Worm (Caenorhabditis elegans): ENCODE results near the gene srw-107.

srw-107 gene

DNA sequence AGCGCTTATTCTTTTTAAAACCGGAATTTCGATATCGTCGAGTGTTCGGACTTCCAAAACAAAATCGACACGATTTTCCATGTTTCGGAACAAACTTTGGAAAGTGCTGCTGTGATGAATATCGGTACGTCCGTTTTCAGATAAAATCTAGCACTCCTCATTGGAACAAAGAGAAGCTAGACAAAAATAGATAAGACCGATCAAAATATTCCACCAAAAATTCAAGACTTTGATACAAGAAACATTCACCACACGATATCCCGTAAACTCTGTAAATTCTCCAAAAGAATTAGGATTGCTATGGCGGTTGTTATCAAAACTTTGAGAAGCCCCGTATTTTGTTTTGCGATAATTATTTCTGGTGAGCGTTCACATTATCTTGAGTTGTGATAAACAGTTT is 21.8 kb upstream of the srw-107 start, which contains the start of gene C14C6.3:
C14C6.3 (plus strand) TSS at position 301 of the 400 bp plus-strand sequence.
- TF ChIP-seq mab-9 (GFP tag; IDR thresholded peaks at IDR 0.05) = no peak

DNA sequence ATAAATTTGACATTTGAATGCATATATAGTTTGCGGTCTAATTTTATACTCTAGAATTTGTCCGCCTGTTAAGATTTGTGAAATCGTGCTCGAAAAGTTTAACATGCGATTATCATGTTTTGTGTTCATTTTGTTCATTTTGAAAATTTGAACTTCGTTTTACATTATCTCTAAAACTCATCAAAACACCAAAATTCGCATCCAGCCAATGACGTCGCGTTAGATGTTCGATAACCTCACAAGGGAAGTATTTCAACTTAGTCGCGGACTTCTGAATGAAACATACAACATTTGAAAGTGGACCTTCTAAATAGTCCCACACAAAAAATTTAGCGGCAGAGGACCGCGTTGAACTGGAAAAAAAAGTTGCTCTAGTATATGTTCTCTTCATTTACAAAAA is 20.1 kb upstream of the srw-107 start:
- TF ChIP-seq swsn-7 (tag; optimal IDR thresholded peaks at IDR 0.05) (no peak), aly-2 (tag; optimal IDR thresholded peaks at IDR 0.05) (no peak), nhr-85 (tag) (peak; percentile 65), unc-130 (tag; optimal IDR thresholded peaks at IDR 0.05) (no peak), snu-23 (GFP tag; optimal IDR thresholded peaks at IDR 0.05) (no peak)

DNA sequence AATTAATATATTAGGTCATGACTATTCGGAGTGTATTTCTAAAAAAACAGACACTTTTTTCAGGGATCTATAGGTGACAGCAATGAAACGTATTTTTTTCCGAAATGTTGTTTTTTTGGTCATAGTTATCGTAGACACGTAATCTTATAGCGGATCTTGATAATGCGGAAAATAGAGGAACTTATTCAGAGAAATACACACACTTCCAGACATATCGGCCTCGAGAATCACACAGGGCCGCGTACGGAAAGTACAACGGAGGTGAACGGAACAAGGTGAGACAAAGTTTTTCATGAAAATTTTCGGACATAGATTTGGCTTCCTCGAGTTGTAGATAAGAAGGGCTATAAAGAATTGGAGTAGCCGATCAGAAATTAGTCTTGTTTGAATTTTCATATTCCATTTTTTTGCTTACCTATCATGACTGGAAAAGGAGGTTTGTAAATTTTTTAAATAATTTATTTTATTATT is 17.7 kb upstream of the srw-107 start, which contains the start of gene nhr-155:
nhr-155 (plus strand) TSS at position 421 of the 471 bp plus-strand sequence.
- TF ChIP-seq C16A3.4 (tag; optimal IDR thresholded peaks at IDR 0.05) (no peak), nhr-85 (tag) (peak; percentile 20)

DNA sequence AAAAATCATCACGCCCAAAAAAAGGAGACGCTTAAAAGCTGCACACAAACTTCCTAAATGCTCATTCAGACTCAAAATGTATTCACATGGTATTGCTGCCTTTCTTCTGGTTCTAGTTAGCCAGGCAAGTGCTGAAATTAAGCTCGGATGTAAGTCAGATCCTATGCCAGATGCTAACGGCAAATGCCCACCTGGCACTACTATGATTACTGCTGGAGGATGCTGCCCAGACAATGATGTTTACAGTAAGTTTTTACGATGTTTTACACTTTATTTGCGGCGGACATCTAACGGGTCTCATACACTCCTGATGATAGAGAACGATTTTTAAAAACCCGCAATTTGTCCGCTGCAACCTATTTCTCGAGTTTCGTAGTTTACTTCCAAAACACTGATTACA is 15.2 kb upstream of the srw-107 start, which contains the start of gene C14C6.5:
C14C6.5 (plus strand) TSS at position 58 of the 400 bp plus-strand sequence.
- no peak for TF ChIP-seq ceh-90 (tag; optimal IDR thresholded peaks at IDR 0.05)

DNA sequence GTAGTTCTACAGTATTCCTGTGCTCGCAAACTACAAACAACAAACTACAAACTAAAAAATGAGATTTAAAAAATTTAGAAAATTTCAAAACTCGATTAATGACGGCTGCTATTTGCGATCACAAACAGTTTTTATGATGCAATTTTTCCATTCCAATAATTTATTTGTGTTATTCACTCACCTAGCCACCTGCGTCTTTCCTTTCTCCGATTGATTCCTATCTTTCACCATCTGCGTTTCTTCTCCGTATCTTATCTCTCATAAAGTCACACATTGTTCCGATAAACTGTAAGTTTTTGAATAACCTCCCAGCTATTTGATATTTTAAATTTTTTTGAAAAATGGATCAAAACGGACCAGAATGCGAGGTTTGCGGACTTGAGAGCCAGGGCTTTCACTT is 12.8 kb upstream of the srw-107 start, which contains the start of gene nhr-132:
nhr-132 (plus strand) TSS at position 271 of the 400 bp plus-strand sequence.
- peak in 1 of 2 experiments; percentile 19 for TF ChIP-seq mdl-1 (tag; optimal IDR thresholded peaks at IDR 0.05)
- no peak for TF ChIP-seq ztf-4 (tag; optimal IDR thresholded peaks at IDR 0.05)
- no peak for TF ChIP-seq sox-4 (tag; optimal IDR thresholded peaks at IDR 0.05)
- TF ChIP-seq lir-3 (tag; optimal IDR thresholded peaks at IDR 0.05; ENCODE audit: poor library complexity) = no peak
- TF ChIP-seq nhr-47 (tag; optimal IDR thresholded peaks at IDR 0.05) = no peak
- TF ChIP-seq mef-2 (tag; optimal IDR thresholded peaks at IDR 0.05) = no peak
- no peak for TF ChIP-seq nhr-11 (tag; optimal IDR thresholded peaks at IDR 0.05)
- TF ChIP-seq C04F5.9 (tag; optimal IDR thresholded peaks at IDR 0.05) = no peak
- no peak for TF ChIP-seq snpc-4 (tag; optimal IDR thresholded peaks at IDR 0.05)
- no peak for TF ChIP-seq unc-98 (GFP tag; IDR thresholded peaks at IDR 0.05)
- TF ChIP-seq dpl-1 (GFP tag; optimal IDR thresholded peaks at IDR 0.05) = peak in 1 of 3 experiments; percentile 16
- no peak for TF ChIP-seq nhr-19 (GFP tag; conservative IDR thresholded peaks at IDR 0.05)
- TF ChIP-seq unc-130 (tag; optimal IDR thresholded peaks at IDR 0.05) = no peak
- TF ChIP-seq elt-2 (tag; optimal IDR thresholded peaks at IDR 0.05) = peak; percentile 35
- no peak for TF ChIP-seq mab-9 (GFP tag; IDR thresholded peaks at IDR 0.05)
- no peak for TF ChIP-seq dsc-1 (tag; optimal IDR thresholded peaks at IDR 0.05)
- TF ChIP-seq jun-1 (tag; optimal IDR thresholded peaks at IDR 0.05) = no peak
- TF ChIP-seq ceh-82 (tag; optimal IDR thresholded peaks at IDR 0.05) = no peak
- no peak for TF ChIP-seq aly-2 (tag; optimal IDR thresholded peaks at IDR 0.05)
- peak; percentile 57 for TF ChIP-seq snu-23 (GFP tag; optimal IDR thresholded peaks at IDR 0.05)
- TF ChIP-seq fkh-10 (GFP tag; optimal IDR thresholded peaks at IDR 0.05) = no peak
- TF ChIP-seq pqm-1 (tag; optimal IDR thresholded peaks at IDR 0.05) = no peak
- no peak for TF ChIP-seq ets-5 (GFP tag; IDR thresholded peaks at IDR 0.05)
- no peak for TF ChIP-seq fos-1 (tag; optimal IDR thresholded peaks at IDR 0.05)
- no peak for TF ChIP-seq nhr-76 (tag; optimal IDR thresholded peaks at IDR 0.05)
- TF ChIP-seq ces-1 (GFP tag; optimal IDR thresholded peaks at IDR 0.05) = no peak
- no peak for TF ChIP-seq alr-1 (tag; optimal IDR thresholded peaks at IDR 0.05; ENCODE audit: borderline replicate concordance)
- TF ChIP-seq hlh-17 (GFP tag; optimal IDR thresholded peaks at IDR 0.05; ENCODE audit: borderline replicate concordance) = no peak
- TF ChIP-seq nhr-90 (tag; optimal IDR thresholded peaks at IDR 0.05; ENCODE audit: poor library complexity) = peak; percentile 13
- no peak for TF ChIP-seq tlp-1 (tag; optimal IDR thresholded peaks at IDR 0.05)
- no peak for TF ChIP-seq F16B12.6 (tag; optimal IDR thresholded peaks at IDR 0.05)
- no peak for TF ChIP-seq nhr-28 (tag; optimal IDR thresholded peaks at IDR 0.05)
- no peak for TF ChIP-seq efl-3 (GFP tag; optimal IDR thresholded peaks at IDR 0.05)
- TF ChIP-seq egl-13 (tag; optimal IDR thresholded peaks at IDR 0.05) = no peak
- no peak for TF ChIP-seq pax-3 (tag; optimal IDR thresholded peaks at IDR 0.05)
- TF ChIP-seq lin-39 (tag; optimal IDR thresholded peaks at IDR 0.05) = no peak
- no peak for TF ChIP-seq fkh-8 (tag; optimal IDR thresholded peaks at IDR 0.05)
- no peak for TF ChIP-seq rnt-1 (tag; optimal IDR thresholded peaks at IDR 0.05)
- TF ChIP-seq Y116A8C.19 (tag; optimal IDR thresholded peaks at IDR 0.05; ENCODE audit: borderline replicate concordance) = no peak
- no peak for TF ChIP-seq vab-15 (tag; optimal IDR thresholded peaks at IDR 0.05)

Measured in whole organism, L1 larva.